Worm (Caenorhabditis elegans) whole organism, L3 larva: ENCODE measurements around the gene wdr-48.

Experiments
- ZK546.5 ChIP-seq: sonication (generic microtip); optimal IDR thresholded peaks from 2 replicates; lab custom pipeline; 2017; ENCODE audit warnings: missing biosample characterization, missing genetic modification characterization
- ama-1 ChIP-seq: fragments of 150-350 bp; optimal IDR thresholded peaks from 2 replicates; lab custom pipeline; 2018
- daf-12 ChIP-seq: fragments of 150-350 bp; optimal IDR thresholded peaks from 2 replicates; lab custom pipeline; 2014; ENCODE audit warnings: missing biosample characterization, missing genetic modification reagents, missing genetic modification characterization
- elt-1 ChIP-seq: fragments of 150-350 bp; optimal IDR thresholded peaks from 2 replicates; lab custom pipeline; 2014; ENCODE audit warnings: missing biosample characterization, missing genetic modification characterization
- fkh-10 ChIP-seq: sonication (generic microtip); optimal IDR thresholded peaks from 2 replicates; lab custom pipeline; 2017; ENCODE audit warnings: missing biosample characterization, missing genetic modification reagents, missing genetic modification characterization
- mml-1 ChIP-seq: fragments of 150-350 bp; sonication (generic microtip); optimal IDR thresholded peaks from 3 replicates; lab custom pipeline; 2014; ENCODE audit warnings: missing biosample characterization, missing genetic modification characterization
- pha-4 ChIP-seq: fragments of 150-350 bp; optimal IDR thresholded peaks from 2 replicates; lab custom pipeline; 2014; ENCODE audit warnings: missing biosample characterization, missing genetic modification reagents, missing genetic modification characterization
- skn-1 ChIP-seq: fragments of 150-350 bp; optimal IDR thresholded peaks from 2 replicates; lab custom pipeline; 2014; ENCODE audit warnings: missing biosample characterization, missing genetic modification characterization
- snpc-4 ChIP-seq: fragments of 150-350 bp; optimal IDR thresholded peaks from 2 replicates; lab custom pipeline; 2014; ENCODE audit warnings: missing biosample characterization, missing genetic modification characterization
- tbx-2 ChIP-seq: sonication (generic microtip); optimal IDR thresholded peaks from 2 replicates; lab custom pipeline; 2016; ENCODE audit warnings: mild to moderate bottlenecking, missing genetic modification characterization, missing compliant biosample characterization
- unc-62 ChIP-seq: fragments of 150-350 bp; sonication (generic microtip); optimal IDR thresholded peaks from 4 replicates; lab custom pipeline; 2014; ENCODE audit warnings: missing biosample characterization, missing genetic modification reagents, missing genetic modification characterization
- ztf-11 ChIP-seq: fragments of 150-350 bp; optimal IDR thresholded peaks from 2 replicates; lab custom pipeline; 2014; ENCODE audit warnings: missing biosample characterization, missing genetic modification characterization

ce11 chrIII:4587177-4587576, 8.5 kb downstream of the wdr-48 start, which contains the start of the genes F35G12.7 and smc-4:
- TF ChIP-seq fkh-10 (GFP tag; lab: Kevin White, UChicago): no peak
- TF ChIP-seq elt-1: no peak
- no peak for TF ChIP-seq ama-1 (lab: Kevin White, UChicago)
- no peak for TF ChIP-seq mml-1
- TF ChIP-seq snpc-4 (tag; lab: Kevin White, UChicago): no peak
- no peak for TF ChIP-seq tbx-2 (tag; lab: Kevin White, UChicago)
- no peak for TF ChIP-seq unc-62
- peak; percentile 73 for TF ChIP-seq pha-4 (tag; lab: Kevin White, UChicago)
- no peak for TF ChIP-seq ZK546.5
- TF ChIP-seq daf-12 (tag; lab: Kevin White, UChicago): no peak
- no peak for TF ChIP-seq ztf-11 (tag; lab: Kevin White, UChicago)
- no peak for TF ChIP-seq skn-1 (tag; lab: Kevin White, UChicago)
